Worm (Caenorhabditis elegans) whole organism, late embryonic: ENCODE data around the gene str-130.

Experiments used
- ama-1 ChIP-seq: fragments of 150-350 bp; optimal IDR thresholded peaks from 2 replicates; lab custom pipeline; 2014
- ceh-2 ChIP-seq: sonication (generic microtip); optimal IDR thresholded peaks from 2 replicates; lab custom pipeline; 2016; ENCODE audit warnings: missing genotype, missing genetic modification characterization, missing compliant biosample characterization
- elt-2 ChIP-seq: sonication (generic microtip); optimal IDR thresholded peaks from 2 replicates; lab custom pipeline; 2016; ENCODE audit warnings: missing genetic modification reagents, missing genetic modification characterization, missing compliant biosample characterization
- eyg-1 ChIP-seq: sonication (generic microtip); optimal IDR thresholded peaks from 2 replicates; lab custom pipeline; 2016; ENCODE audit warnings: missing genotype, missing genetic modification characterization, missing compliant biosample characterization
- lin-11 ChIP-seq: fragments of 200-800 bp; sonication (Bioruptor generic); optimal IDR thresholded peaks from 2 replicates; lab custom pipeline; 2018; ENCODE audit warnings: mild to moderate bottlenecking, missing genetic modification characterization, missing compliant biosample characterization
- nfya-1 ChIP-seq: sonication (generic microtip); optimal IDR thresholded peaks from 2 replicates; lab custom pipeline; 2017; ENCODE audit warnings: missing genetic modification characterization, mild to moderate bottlenecking, missing compliant biosample characterization, antibody characterized with exemption, moderate library complexity
- odd-2 ChIP-seq: sonication (generic microtip); optimal IDR thresholded peaks from 2 replicates; lab custom pipeline; 2017; ENCODE audit warnings: antibody characterized with exemption, mild to moderate bottlenecking, missing genetic modification characterization, missing compliant biosample characterization
- pha-2 ChIP-seq: sonication (generic microtip); optimal IDR thresholded peaks from 2 replicates; lab custom pipeline; 2017; ENCODE audit warnings: mild to moderate bottlenecking, missing genetic modification characterization, missing compliant biosample characterization

DNA sequence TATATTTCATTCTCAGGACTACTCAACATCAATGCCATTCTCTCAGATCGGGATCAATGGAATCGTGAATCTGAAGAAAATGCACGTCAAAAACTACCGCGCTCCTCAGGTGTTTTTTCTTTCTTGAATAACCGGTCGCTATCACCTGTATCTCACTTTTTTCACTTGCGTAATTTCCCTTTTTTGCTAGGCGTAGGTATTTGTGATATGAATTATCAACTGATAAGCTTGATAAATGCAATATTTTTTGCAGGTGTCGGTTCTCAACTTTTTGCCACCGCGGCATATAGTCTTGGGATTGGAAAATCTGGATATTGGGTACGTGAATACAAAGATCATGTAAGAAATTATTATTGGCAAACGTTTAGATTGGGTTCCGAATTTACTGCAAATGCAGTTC is 35.3 kb downstream of the str-130 start:
- TF ChIP-seq lin-11 (tag; lab: Kevin White, UChicago) (no peak), odd-2 (no peak), pha-2 (tag; lab: Kevin White, UChicago) (no peak), nfya-1 (tag; lab: Kevin White, UChicago) (no peak), ama-1 (no peak), eyg-1 (tag; lab: Kevin White, UChicago) (no peak), elt-2 (tag; lab: Kevin White, UChicago) (no peak), ceh-2 (tag; lab: Kevin White, UChicago) (no peak)
